Worm (Caenorhabditis elegans): ENCODE results near the gene C17H12.12.
"Not testable (repeated sequence)": the region's sequence is repeated elsewhere in the genome, so short reads cannot be mapped to it uniquely, and the experiment has no call there.

- TF ChIP-seq unc-62 (GFP tag; optimal IDR thresholded peaks at IDR 0.05); vab-15 (tag; optimal IDR thresholded peaks at IDR 0.05); egl-27 (tag; optimal IDR thresholded peaks at IDR 0.05); skn-1 (tag; optimal IDR thresholded peaks at IDR 0.05); ceh-82 (tag; optimal IDR thresholded peaks at IDR 0.05); isw-1 (GFP tag; IDR thresholded peaks at IDR 0.05); nhr-77 (tag; optimal IDR thresholded peaks at IDR 0.05); elt-2 (tag; optimal IDR thresholded peaks at IDR 0.05): not testable (repeated sequence)
Observed at ce11 chrIV:6827477-6827876, 31.8 kb downstream of the C17H12.12 start, which contains the start of gene H20E11.2.

All from whole organism, L1 larva.